Worm (Caenorhabditis elegans) whole organism, L1 larva: ENCODE results near the gene Y67H2A.7.

ENCODE experiments used
- C04F5.9 ChIP-seq: sonication (generic microtip); optimal IDR thresholded peaks from 2 replicates; lab custom pipeline; 2016; ENCODE audit warnings: missing genetic modification characterization, missing compliant biosample characterization
- C34B4.2 ChIP-seq: sonication (generic microtip); optimal IDR thresholded peaks from 2 replicates; lab custom pipeline; 2017; ENCODE audit warnings: mild to moderate bottlenecking, missing genetic modification characterization, missing compliant biosample characterization
- aha-1 ChIP-seq: fragments of 150-350 bp; optimal IDR thresholded peaks from 2 replicates; lab custom pipeline; 2014; ENCODE audit warnings: missing biosample characterization, missing genetic modification characterization
- alr-1 ChIP-seq: fragments of 200-800 bp; sonication (Bioruptor generic); optimal IDR thresholded peaks from 2 replicates; lab custom pipeline; 2018; ENCODE audit warnings: borderline replicate concordance, mild to moderate bottlenecking, missing genetic modification characterization, missing compliant biosample characterization
- aly-2 ChIP-seq: fragments of 150-350 bp; optimal IDR thresholded peaks from 2 replicates; lab custom pipeline; 2014; ENCODE audit warnings: missing biosample characterization, missing genetic modification characterization
- blmp-1 ChIP-seq: fragments of 150-350 bp; optimal IDR thresholded peaks from 2 replicates; lab custom pipeline; 2014; ENCODE audit warnings: missing biosample characterization, missing genetic modification characterization
- ceh-88 ChIP-seq: fragments of 200-800 bp; sonication (Bioruptor generic); IDR thresholded peaks from 2 replicates; pipeline ENCODE4 v1.3.6; 2022; ENCODE audit warnings: missing genetic modification characterization, missing compliant biosample characterization
- efl-1 ChIP-seq, 4 experiments: fragments of 150-350 bp; optimal IDR thresholded peaks in 3 of 4; peaks in 1 of 4; 1 replicate in 1 of 4; 2 replicates in 3 of 4; lab custom pipeline; 2014; ENCODE audit warnings: missing biosample characterization in 2 of 4, missing genetic modification characterization in 2 of 4, missing genetic modification reagents in 2 of 4
- efl-3 ChIP-seq: fragments of 200-800 bp; sonication (Bioruptor generic); optimal IDR thresholded peaks from 2 replicates; lab custom pipeline; 2018; ENCODE audit warnings: mild to moderate bottlenecking, missing genetic modification characterization, missing compliant biosample characterization
- irx-1 ChIP-seq: sonication (generic microtip); optimal IDR thresholded peaks from 2 replicates; lab custom pipeline; 2016; ENCODE audit warnings: missing genetic modification characterization, missing compliant biosample characterization
- jun-1 ChIP-seq: fragments of 150-350 bp; optimal IDR thresholded peaks from 2 replicates; lab custom pipeline; 2014; ENCODE audit warnings: missing biosample characterization, missing genetic modification reagents, missing genetic modification characterization
- lin-15B ChIP-seq: fragments of 150-350 bp; sonication (generic microtip); optimal IDR thresholded peaks from 3 replicates; lab custom pipeline; 2014; ENCODE audit warnings: missing biosample characterization, missing genetic modification characterization
- lin-35 ChIP-seq, 2 experiments: fragments of 150-350 bp; optimal IDR thresholded peaks; 2 replicates each; lab custom pipeline; 2014; ENCODE audit warnings: missing biosample characterization in 2 of 2, missing genetic modification characterization in 2 of 2, missing genetic modification reagents in 2 of 2
- lsy-2 ChIP-seq, 2 experiments: fragments of 150-350 bp; optimal IDR thresholded peaks; 2 replicates each; lab custom pipeline; 2014; ENCODE audit warnings: missing biosample characterization in 2 of 2, missing genetic modification characterization in 2 of 2
- mab-9 ChIP-seq: fragments of 200-800 bp; sonication (Bioruptor generic); IDR thresholded peaks from 2 replicates; pipeline ENCODE4 v1.3.6; 2022; ENCODE audit warnings: missing genetic modification reagents, missing genetic modification characterization, missing compliant biosample characterization
- mdl-1 ChIP-seq, 2 experiments: fragments of 150-350 bp; optimal IDR thresholded peaks; 2 replicates each; lab custom pipeline; 2014 to 2017; ENCODE audit warnings: missing biosample characterization in 2 of 2, missing genetic modification characterization in 2 of 2, inconsistent platforms in 1 of 2
- mef-2 ChIP-seq: fragments of 150-350 bp; optimal IDR thresholded peaks from 2 replicates; lab custom pipeline; 2014; ENCODE audit warnings: missing biosample characterization, missing genetic modification characterization
- nhr-12 ChIP-seq: sonication (generic microtip); optimal IDR thresholded peaks from 2 replicates; lab custom pipeline; 2017; ENCODE audit warnings: missing biosample characterization, missing genetic modification characterization
- nhr-20 ChIP-seq: sonication (generic microtip); optimal IDR thresholded peaks from 2 replicates; lab custom pipeline; 2016; ENCODE audit warnings: mild to moderate bottlenecking, missing genetic modification characterization, missing compliant biosample characterization
- nhr-237 ChIP-seq: fragments of 150-350 bp; optimal IDR thresholded peaks from 2 replicates; lab custom pipeline; 2014; ENCODE audit warnings: missing biosample characterization, missing genetic modification characterization
- nhr-71 ChIP-seq: sonication (generic microtip); optimal IDR thresholded peaks from 2 replicates; lab custom pipeline; 2016; ENCODE audit warnings: mild to moderate bottlenecking, missing genetic modification characterization, moderate library complexity, missing compliant biosample characterization
- nhr-77 ChIP-seq: fragments of 150-350 bp; optimal IDR thresholded peaks from 2 replicates; lab custom pipeline; 2014; ENCODE audit warnings: missing biosample characterization, missing genetic modification characterization
- nhr-84 ChIP-seq: sonication (generic microtip); optimal IDR thresholded peaks from 2 replicates; lab custom pipeline; 2017; ENCODE audit warnings: missing biosample characterization, missing genetic modification characterization
- nhr-90 ChIP-seq: sonication (generic microtip); optimal IDR thresholded peaks from 2 replicates; lab custom pipeline; 2016; ENCODE audit warnings: mild to moderate bottlenecking, missing genetic modification characterization, missing compliant biosample characterization; ENCODE audit not compliant: poor library complexity
- pag-3 ChIP-seq: sonication (generic microtip); optimal IDR thresholded peaks from 2 replicates; lab custom pipeline; 2017; ENCODE audit warnings: missing genetic modification characterization, mild to moderate bottlenecking, missing compliant biosample characterization, antibody characterized with exemption, borderline replicate concordance; ENCODE audit not compliant: insufficient read depth
- pax-3 ChIP-seq: fragments of 200-800 bp; sonication (Bioruptor generic); optimal IDR thresholded peaks from 2 replicates; lab custom pipeline; 2018; ENCODE audit warnings: mild to moderate bottlenecking, missing genetic modification characterization, moderate library complexity, missing compliant biosample characterization
- pqm-1 ChIP-seq: sonication (generic microtip); optimal IDR thresholded peaks from 3 replicates; lab custom pipeline; 2017; ENCODE audit warnings: missing biosample characterization, missing genetic modification characterization
- snpc-4 ChIP-seq: fragments of 150-350 bp; optimal IDR thresholded peaks from 2 replicates; lab custom pipeline; 2014; ENCODE audit warnings: missing biosample characterization, missing genetic modification characterization
- sox-4 ChIP-seq: sonication (generic microtip); optimal IDR thresholded peaks from 2 replicates; lab custom pipeline; 2016; ENCODE audit warnings: missing genetic modification characterization, missing compliant biosample characterization
- sptf-1 ChIP-seq: fragments of 150-350 bp; optimal IDR thresholded peaks from 2 replicates; lab custom pipeline; 2014; ENCODE audit warnings: missing biosample characterization, missing genetic modification characterization
- swsn-7 ChIP-seq: sonication (generic microtip); optimal IDR thresholded peaks from 2 replicates; lab custom pipeline; 2016; ENCODE audit warnings: missing genetic modification characterization, missing compliant biosample characterization
- tbx-2 ChIP-seq: sonication (generic microtip); optimal IDR thresholded peaks from 2 replicates; lab custom pipeline; 2016; ENCODE audit warnings: missing genetic modification characterization, missing compliant biosample characterization
- unc-30 ChIP-seq: sonication (generic microtip); optimal IDR thresholded peaks from 2 replicates; lab custom pipeline; 2017; ENCODE audit warnings: missing biosample characterization, missing genetic modification characterization
- unc-62 ChIP-seq: fragments of 150-350 bp; optimal IDR thresholded peaks from 2 replicates; lab custom pipeline; 2014; ENCODE audit warnings: missing biosample characterization, missing genetic modification reagents, missing genetic modification characterization
- xbp-1 ChIP-seq: sonication (generic microtip); optimal IDR thresholded peaks from 2 replicates; lab custom pipeline; 2016; ENCODE audit warnings: missing genetic modification characterization, missing compliant biosample characterization
- zip-4 ChIP-seq: fragments of 200-800 bp; sonication (Bioruptor generic); optimal IDR thresholded peaks from 2 replicates; lab custom pipeline; 2018; ENCODE audit warnings: mild to moderate bottlenecking, missing genetic modification characterization, moderate library complexity, missing compliant biosample characterization
- ztf-11 ChIP-seq, 2 experiments: sonication (generic microtip); optimal IDR thresholded peaks; 2 replicates each; lab custom pipeline; 2016 to 2017; ENCODE audit warnings: missing genetic modification characterization in 2 of 2, missing biosample characterization in 1 of 2, missing compliant biosample characterization in 1 of 2

The Y67H2A.7 gene

ce11 chrIV:13328059-13328458, 24.5 kb downstream of the Y67H2A.7 start, which contains the start of gene far-6:
far-6 (plus strand) TSS chrIV:13328359.
- TF ChIP-seq tbx-2 (tag; lab: Kevin White, UChicago) (no peak), snpc-4 (no peak), ceh-88 (GFP tag; lab: Robert Waterston, UW) (no peak), sptf-1 (tag; lab: Kevin White, UChicago) (no peak), zip-4 (GFP tag; lab: Kevin White, UChicago) (no peak), lin-15B (tag; lab: Kevin White, UChicago) (no peak), pag-3 (tag; lab: Kevin White, UChicago) (no peak), unc-62 (GFP tag; lab: Kevin White, UChicago) (no peak), ztf-11 (tag; optimal IDR thresholded peaks at IDR 0.05; lab: Kevin White, UChicago) (no peak), nhr-237 (tag; lab: Kevin White, UChicago) (no peak), nhr-20 (tag; lab: Kevin White, UChicago) (no peak), pax-3 (tag; lab: Kevin White, UChicago) (no peak), blmp-1 (no peak), jun-1 (tag; lab: Kevin White, UChicago) (no peak), nhr-71 (tag; lab: Kevin White, UChicago) (no peak), sox-4 (tag; lab: Kevin White, UChicago) (no peak), aha-1 (tag; lab: Kevin White, UChicago) (no peak), efl-1 (optimal IDR thresholded peaks at IDR 0.05; lab: Kevin White, UChicago) (no peak), efl-1 (GFP tag; optimal IDR thresholded peaks at IDR 0.05 in 1 of 2; lab: Kevin White, UChicago) (no peak)

ce11 chrIV:13330547-13330946, 27.0 kb downstream of the Y67H2A.7 start:
- no peak for TF ChIP-seq efl-1 (optimal IDR thresholded peaks at IDR 0.05; lab: Kevin White, UChicago)
- peak in 1 of 2 experiments; percentile 53 for TF ChIP-seq efl-1 (GFP tag; optimal IDR thresholded peaks at IDR 0.05 in 1 of 2; lab: Kevin White, UChicago)
- no peak for TF ChIP-seq nhr-90

- no peak for TF ChIP-seq mdl-1 (tag; optimal IDR thresholded peaks at IDR 0.05; lab: Kevin White, UChicago)
- TF ChIP-seq nhr-71 (tag; lab: Kevin White, UChicago), result no peak
- TF ChIP-seq C34B4.2 (tag; lab: Kevin White, UChicago), result no peak
- no peak for TF ChIP-seq irx-1 (tag; lab: Kevin White, UChicago)
- no peak for TF ChIP-seq pqm-1 (tag; lab: Kevin White, UChicago)
- no peak for TF ChIP-seq efl-3 (GFP tag; lab: Kevin White, UChicago)
- TF ChIP-seq nhr-237 (tag; lab: Kevin White, UChicago), result no peak
- no peak for TF ChIP-seq nhr-12 (tag; lab: Kevin White, UChicago)
- TF ChIP-seq unc-30 (tag; lab: Kevin White, UChicago), result no peak
- no peak for TF ChIP-seq swsn-7 (tag; lab: Kevin White, UChicago)
- no peak for TF ChIP-seq xbp-1
- TF ChIP-seq aly-2, result no peak
- TF ChIP-seq mab-9 (GFP tag; lab: Robert Waterston, UW), result no peak
- TF ChIP-seq nhr-90, result no peak
- TF ChIP-seq nhr-77 (tag; lab: Kevin White, UChicago), result no peak
- no peak for TF ChIP-seq nhr-84 (tag; lab: Kevin White, UChicago)
- no peak for TF ChIP-seq C04F5.9 (tag; lab: Kevin White, UChicago)
- TF ChIP-seq mef-2 (tag; lab: Kevin White, UChicago), result no peak
- no peak for TF ChIP-seq unc-62 (GFP tag; lab: Kevin White, UChicago)
- no peak for TF ChIP-seq alr-1 (tag; lab: Kevin White, UChicago)
Observed at ce11 chrIV:13331285-13331684, 27.7 kb downstream of the Y67H2A.7 start, which contains the start of gene pqn-74. pqn-74 (minus strand) TSS chrIV:13331406.

ce11 chrIV:13334287-13334686, 30.7 kb downstream of the Y67H2A.7 start:
- no peak for TF ChIP-seq lsy-2 (tag; optimal IDR thresholded peaks at IDR 0.05; lab: Kevin White, UChicago)
- peak in 1 of 2 experiments; percentile 29 for TF ChIP-seq lin-35 (GFP tag; optimal IDR thresholded peaks at IDR 0.05; lab: Kevin White, UChicago)
- no peak for TF ChIP-seq efl-3 (GFP tag; lab: Kevin White, UChicago)
